Worm (Caenorhabditis elegans) whole organism, L2 larva: ENCODE data around the gene F22B7.1.

Source experiments
- egl-27 ChIP-seq: sonication (generic microtip); optimal IDR thresholded peaks from 3 replicates; lab custom pipeline; 2017; ENCODE audit warnings: missing biosample characterization, missing genetic modification reagents, missing genetic modification characterization
- fos-1 ChIP-seq: fragments of 150-350 bp; optimal IDR thresholded peaks from 2 replicates; lab custom pipeline; 2014; ENCODE audit warnings: missing biosample characterization, missing genetic modification characterization
- lin-13 ChIP-seq: fragments of 150-350 bp; optimal IDR thresholded peaks from 2 replicates; lab custom pipeline; 2014; ENCODE audit warnings: missing biosample characterization, missing genetic modification reagents, missing genetic modification characterization
- lsy-2 ChIP-seq, 2 experiments: fragments of 150-350 bp in 1 of 2; sonication (generic microtip) in 1 of 2; optimal IDR thresholded peaks; 2 replicates each; lab custom pipeline; 2014 to 2017; ENCODE audit warnings: missing biosample characterization in 2 of 2, missing genetic modification characterization in 2 of 2
- mdl-1 ChIP-seq, 2 experiments: fragments of 150-350 bp in 1 of 2; sonication (generic microtip) in 1 of 2; optimal IDR thresholded peaks; 2 replicates each; lab custom pipeline; 2017; ENCODE audit warnings: missing biosample characterization in 2 of 2, missing genetic modification characterization in 2 of 2
- nhr-12 ChIP-seq: fragments of 150-350 bp; optimal IDR thresholded peaks from 2 replicates; lab custom pipeline; 2014; ENCODE audit warnings: missing biosample characterization, missing genetic modification characterization
- unc-62 ChIP-seq: fragments of 150-350 bp; optimal IDR thresholded peaks from 2 replicates; lab custom pipeline; 2014; ENCODE audit warnings: missing biosample characterization, missing genetic modification reagents, missing genetic modification characterization
- ztf-4 ChIP-seq: fragments of 150-350 bp; optimal IDR thresholded peaks from 2 replicates; lab custom pipeline; 2014; ENCODE audit warnings: missing biosample characterization, missing genetic modification characterization

ce11 chrIII:8664897-8665388 lies at the start of gene F22B7.1:
- no peak for TF ChIP-seq nhr-12 (tag; lab: Kevin White, UChicago)
- no peak for TF ChIP-seq ztf-4
- peak in 1 of 2 experiments; percentile 60 for TF ChIP-seq lsy-2 (tag; optimal IDR thresholded peaks at IDR 0.05; lab: Kevin White, UChicago)
- TF ChIP-seq lin-13 (GFP tag; lab: Kevin White, UChicago) = no peak
- TF ChIP-seq egl-27 (tag; lab: Kevin White, UChicago) = no peak
- TF ChIP-seq mdl-1 (tag; optimal IDR thresholded peaks at IDR 0.05; lab: Kevin White, UChicago) = no peak
- no peak for TF ChIP-seq unc-62 (GFP tag; lab: Kevin White, UChicago)
- no peak for TF ChIP-seq fos-1
